Fruit fly (Drosophila melanogaster): ENCODE results near the gene tinc.

tinc gene

dm6 chr3R:17774538-17774937 is 36.8 kb upstream of the tinc start:
- no peak for TF ChIP-seq Hr39 (GFP tag; optimal IDR thresholded peaks at IDR 0.05)
- TF ChIP-seq CG10669 (GFP tag; optimal IDR thresholded peaks at IDR 0.05) = peak; percentile 23
- no peak for TF ChIP-seq vri (GFP tag; optimal IDR thresholded peaks at IDR 0.05)
- no peak for TF ChIP-seq fd85E (GFP tag; optimal IDR thresholded peaks at IDR 0.05)
- TF ChIP-seq OdsH (GFP tag; optimal IDR thresholded peaks at IDR 0.05) = peak; percentile 9
- TF ChIP-seq Eip78C (GFP tag) = peak; percentile 38
- TF ChIP-seq CG1621 (tag; optimal IDR thresholded peaks at IDR 0.05) = no peak
- TF ChIP-seq CG6163 (GFP tag; IDR thresholded peaks at IDR 0.05) = no peak
- peak; percentile 32 for TF ChIP-seq CG3919 (GFP tag; optimal IDR thresholded peaks at IDR 0.05)
- TF ChIP-seq Met (GFP tag; optimal IDR thresholded peaks at IDR 0.05) = no peak
- no peak for TF ChIP-seq CG16779 (tag; optimal IDR thresholded peaks at IDR 0.05)
- TF ChIP-seq Eip75B (GFP tag; optimal IDR thresholded peaks at IDR 0.05) = peak; percentile 3
- no peak for TF ChIP-seq Sox14 (GFP tag; optimal IDR thresholded peaks at IDR 0.05)
- TF ChIP-seq Ets21C (GFP tag; optimal IDR thresholded peaks at IDR 0.05) = no peak
- TF ChIP-seq Smox (GFP tag; optimal IDR thresholded peaks at IDR 0.05) = no peak
- no peak for TF ChIP-seq lz (GFP tag; optimal IDR thresholded peaks at IDR 0.05)
- no peak for TF ChIP-seq Hr38 (GFP tag; optimal IDR thresholded peaks at IDR 0.05)
- TF ChIP-seq Sox102F (GFP tag; optimal IDR thresholded peaks at IDR 0.05) = no peak
- no peak for TF ChIP-seq CG8319 (GFP tag; optimal IDR thresholded peaks at IDR 0.05)
- peak; percentile 14 for TF ChIP-seq achi (GFP tag; optimal IDR thresholded peaks at IDR 0.05)
- TF ChIP-seq CG32006 (GFP tag; optimal IDR thresholded peaks at IDR 0.05) = peak; percentile 47
- no peak for TF ChIP-seq spab (GFP tag; optimal IDR thresholded peaks at IDR 0.05)
- TF ChIP-seq Ets96B (tag; optimal IDR thresholded peaks at IDR 0.05) = no peak
- no peak for TF ChIP-seq topi (GFP tag; optimal IDR thresholded peaks at IDR 0.05)
- TF ChIP-seq CG10631 (GFP tag; optimal IDR thresholded peaks at IDR 0.05) = peak; percentile 27
- TF ChIP-seq CG34406 (GFP tag; optimal IDR thresholded peaks at IDR 0.05) = no peak
- no peak for TF ChIP-seq net (GFP tag; optimal IDR thresholded peaks at IDR 0.05)
- no peak for TF ChIP-seq CG11902 (GFP tag; optimal IDR thresholded peaks at IDR 0.05)
- TF ChIP-seq salr (GFP tag; optimal IDR thresholded peaks at IDR 0.05) = no peak
- no peak for TF ChIP-seq cyc (GFP tag; optimal IDR thresholded peaks at IDR 0.05)
- TF ChIP-seq CG4318 (GFP tag; optimal IDR thresholded peaks at IDR 0.05) = peak; percentile 4
- TF ChIP-seq CG31627 (GFP tag; optimal IDR thresholded peaks at IDR 0.05) = no peak
- peak; percentile 28; the same call in 1 of the 2 replicates for TF ChIP-seq CG15336 (GFP tag; IDR thresholded peaks at IDR 0.05)
- TF ChIP-seq esn (GFP tag; optimal IDR thresholded peaks at IDR 0.05) = no peak
- no peak for TF ChIP-seq ss (GFP tag; optimal IDR thresholded peaks at IDR 0.05)
- TF ChIP-seq CG11762 (GFP tag; optimal IDR thresholded peaks at IDR 0.05; ENCODE audit: insufficient read depth) = no peak
- no peak for TF ChIP-seq svp (GFP tag)
- no peak for TF ChIP-seq Blimp-1 (GFP tag; optimal IDR thresholded peaks at IDR 0.05)
- no peak for TF ChIP-seq CG6808 (GFP tag; optimal IDR thresholded peaks at IDR 0.05)
- TF ChIP-seq acj6 (GFP tag; optimal IDR thresholded peaks at IDR 0.05) = peak; percentile 4
- no peak for TF ChIP-seq Hr4 (GFP tag; optimal IDR thresholded peaks at IDR 0.05)
- no peak for TF ChIP-seq CG11294 (GFP tag; IDR thresholded peaks at IDR 0.05)
- TF ChIP-seq Lpt (GFP tag; optimal IDR thresholded peaks at IDR 0.05) = no peak
- no peak for TF ChIP-seq CG6854 (GFP tag; optimal IDR thresholded peaks at IDR 0.05)
- no peak for TF ChIP-seq dsx (GFP tag; optimal IDR thresholded peaks at IDR 0.05; ENCODE audit: poor library complexity, severe bottlenecking)
- no peak for TF ChIP-seq CG7368 (GFP tag; optimal IDR thresholded peaks at IDR 0.05)
- TF ChIP-seq CG9139 (GFP tag; optimal IDR thresholded peaks at IDR 0.05) = no peak
- TF ChIP-seq Eip93F (GFP tag; optimal IDR thresholded peaks at IDR 0.05) = no peak
- TF ChIP-seq fd59A (GFP tag; optimal IDR thresholded peaks at IDR 0.05) = no peak
- TF ChIP-seq pdm3 (GFP tag; optimal IDR thresholded peaks at IDR 0.05) = no peak
